Fruit fly (Drosophila melanogaster): Measurements from ENCODE around the gene Cdk8.

Gene Cdk8

dm6 chr3L:9859624-9860023, 21.2 kb upstream of the Cdk8 start, which contains the start of gene CG10809 (continued):
- no peak for TF ChIP-seq CG17912 (GFP tag; optimal IDR thresholded peaks at IDR 0.05)
- TF ChIP-seq jing (GFP tag; optimal IDR thresholded peaks at IDR 0.05): no peak
- TF ChIP-seq usp (GFP tag; optimal IDR thresholded peaks at IDR 0.05): no peak
- TF ChIP-seq Xrp1 (GFP tag; IDR thresholded peaks at IDR 0.05): peak; percentile 21; the same call in 1 of the 2 replicates
- no peak for TF ChIP-seq CG7357 (GFP tag; IDR thresholded peaks at IDR 0.05)
- peak; percentile 61 for TF ChIP-seq sd (tag; optimal IDR thresholded peaks at IDR 0.05)
- peak; percentile 73 for TF ChIP-seq phol (tag; optimal IDR thresholded peaks at IDR 0.05)
- TF ChIP-seq CG13424 (tag; optimal IDR thresholded peaks at IDR 0.05): peak; percentile 16
- TF ChIP-seq CG10366 (GFP tag; IDR thresholded peaks at IDR 0.05): no peak; the same call in 1 of the 2 replicates
- no peak for TF ChIP-seq CG3163 (GFP tag; optimal IDR thresholded peaks at IDR 0.05)
- peak; percentile 50 for TF ChIP-seq Nf-YC (tag; optimal IDR thresholded peaks at IDR 0.05)
- no peak for TF ChIP-seq Mad (GFP tag; optimal IDR thresholded peaks at IDR 0.05)
- peak; percentile 97 for TF ChIP-seq CG4617 (GFP tag; optimal IDR thresholded peaks at IDR 0.05; ENCODE audit: borderline replicate concordance)
- TF ChIP-seq CG4424 (GFP tag; optimal IDR thresholded peaks at IDR 0.05): peak; percentile 45
- TF ChIP-seq CG11093 (GFP tag; IDR thresholded peaks at IDR 0.05): no peak
- no peak for TF ChIP-seq CG16779 (GFP tag; IDR thresholded peaks at IDR 0.05)
- TF ChIP-seq fu2 (GFP tag; optimal IDR thresholded peaks at IDR 0.05): peak; percentile 7
- TF ChIP-seq CG12659 (GFP tag; optimal IDR thresholded peaks at IDR 0.05): peak; percentile 85
- no peak for TF ChIP-seq CG3065 (GFP tag; optimal IDR thresholded peaks at IDR 0.05)
- no peak for TF ChIP-seq CG8089 (GFP tag; optimal IDR thresholded peaks at IDR 0.05)
- no peak for TF ChIP-seq Adf1 (GFP tag; IDR thresholded peaks at IDR 0.05)
- TF ChIP-seq Bgb (GFP tag; IDR thresholded peaks at IDR 0.05; ENCODE audit: partially characterized antibody): peak; percentile 93
- no peak for TF ChIP-seq CG30431 (GFP tag; optimal IDR thresholded peaks at IDR 0.05)
- TF ChIP-seq CG8765 (GFP tag; IDR thresholded peaks at IDR 0.05): no peak
- TF ChIP-seq CG17612 (GFP tag; IDR thresholded peaks at IDR 0.05): no peak
- TF ChIP-seq CG7987 (GFP tag; optimal IDR thresholded peaks at IDR 0.05): peak; percentile 48
- TF ChIP-seq slp2 (GFP tag; optimal IDR thresholded peaks at IDR 0.05): peak; percentile 7
- no peak for TF ChIP-seq CG6254 (GFP tag; optimal IDR thresholded peaks at IDR 0.05)
- peak; percentile 22 for TF ChIP-seq her (GFP tag; optimal IDR thresholded peaks at IDR 0.05)
- TF ChIP-seq CG18011 (GFP tag; optimal IDR thresholded peaks at IDR 0.05): no peak
- TF ChIP-seq CG4820 (GFP tag; optimal IDR thresholded peaks at IDR 0.05): peak; percentile 19
- no peak for TF ChIP-seq CG2678 (tag; optimal IDR thresholded peaks at IDR 0.05)
- no peak for TF ChIP-seq CG31388 (GFP tag; optimal IDR thresholded peaks at IDR 0.05)
- peak; percentile 52 for TF ChIP-seq CG18262 (tag; optimal IDR thresholded peaks at IDR 0.05)
- no peak for TF ChIP-seq gcm2 (GFP tag; optimal IDR thresholded peaks at IDR 0.05)
- no peak for TF ChIP-seq ATbp (GFP tag; optimal IDR thresholded peaks at IDR 0.05)
- TF ChIP-seq Stat92E (GFP tag; optimal IDR thresholded peaks at IDR 0.05): no peak
- peak; percentile 88 for TF ChIP-seq YL-1 (GFP tag; optimal IDR thresholded peaks at IDR 0.05)
- no peak for TF ChIP-seq Ravus (GFP tag; IDR thresholded peaks at IDR 0.05)
- TF ChIP-seq CG14710 (tag; optimal IDR thresholded peaks at IDR 0.05): peak; percentile 79
- TF ChIP-seq az2 (GFP tag; optimal IDR thresholded peaks at IDR 0.05): no peak
- TF ChIP-seq lola (GFP tag; optimal IDR thresholded peaks at IDR 0.05): peak in 1 of 3 experiments; percentile 36
- peak; percentile 62; the same call in 1 of the 3 replicates for TF ChIP-seq zen2 (GFP tag; IDR thresholded peaks at IDR 0.05; ENCODE audit: partially characterized antibody)
- TF ChIP-seq lov (optimal IDR thresholded peaks at IDR 0.05): no peak
- no peak for TF ChIP-seq lov (GFP tag; IDR thresholded peaks at IDR 0.05)
- TF ChIP-seq CG2116 (GFP tag; optimal IDR thresholded peaks at IDR 0.05): peak; percentile 85
- no peak for TF ChIP-seq tio (GFP tag; optimal IDR thresholded peaks at IDR 0.05)
- no peak for TF ChIP-seq CG14667 (GFP tag; IDR thresholded peaks at IDR 0.05)
- TF ChIP-seq pho (GFP tag; optimal IDR thresholded peaks at IDR 0.05): peak; percentile 20
- TF ChIP-seq CkIIα-i1 (GFP tag; IDR thresholded peaks at IDR 0.05): no peak
- no peak for TF ChIP-seq CG10209 (GFP tag; optimal IDR thresholded peaks at IDR 0.05)

All from whole organism, embryonic.